Fruit fly (Drosophila melanogaster) whole organism, adult: ENCODE data around the gene CG12395.

Source experiments
- CG11617 ChIP-seq: fragments of 200-800 bp; sonication (Bioruptor generic); optimal IDR thresholded peaks from 2 replicates; lab custom pipeline; 2017; ENCODE audit warnings: mild to moderate bottlenecking, missing biosample characterization, missing genetic modification reagents, missing genetic modification characterization
- CG12768 ChIP-seq: fragments of 200-800 bp; sonication (Bioruptor generic); optimal IDR thresholded peaks from 2 replicates; lab custom pipeline; 2017; ENCODE audit warnings: missing biosample characterization, missing genetic modification characterization, mild to moderate bottlenecking, moderate library complexity, missing genetic modification reagents
- CG14711 ChIP-seq: fragments of 200-800 bp; sonication (Bioruptor generic); optimal IDR thresholded peaks from 2 replicates; lab custom pipeline; 2018; ENCODE audit warnings: missing biosample characterization, mild to moderate bottlenecking, missing genetic modification characterization, moderate library complexity
- CG1620 ChIP-seq: fragments of 200-800 bp; sonication (Bioruptor generic); optimal IDR thresholded peaks from 2 replicates; lab custom pipeline; 2016; ENCODE audit warnings: missing biosample characterization, missing genetic modification characterization
- CG33017 ChIP-seq: fragments of 200-800 bp; sonication (Bioruptor generic); optimal IDR thresholded peaks from 2 replicates; lab custom pipeline; 2018; ENCODE audit warnings: missing biosample characterization, mild to moderate bottlenecking, missing genetic modification characterization, moderate library complexity
- CG5204 ChIP-seq: fragments of 200-800 bp; sonication (Bioruptor generic); optimal IDR thresholded peaks from 2 replicates; lab custom pipeline; 2016; ENCODE audit warnings: missing biosample characterization, missing genetic modification characterization
- CG7045 ChIP-seq: fragments of 200-800 bp; sonication (Bioruptor generic); optimal IDR thresholded peaks from 2 replicates; lab custom pipeline; 2017; ENCODE audit warnings: missing biosample characterization, mild to moderate bottlenecking, missing genetic modification characterization
- CG7101 ChIP-seq: fragments of 200-800 bp; sonication (Bioruptor generic); optimal IDR thresholded peaks from 2 replicates; lab custom pipeline; 2018; ENCODE audit warnings: missing biosample characterization, mild to moderate bottlenecking, missing genetic modification characterization, moderate library complexity
- Clk ChIP-seq: fragments of 200-800 bp; sonication (Bioruptor generic); optimal IDR thresholded peaks from 2 replicates; lab custom pipeline; 2017; ENCODE audit warnings: missing biosample characterization, missing genetic modification characterization
- Crg-1 ChIP-seq: fragments of 200-800 bp; sonication (Bioruptor generic); optimal IDR thresholded peaks from 2 replicates; lab custom pipeline; 2016; ENCODE audit warnings: missing biosample characterization, missing genetic modification characterization
- Hr96 ChIP-seq: fragments of 200-800 bp; sonication (Bioruptor generic); optimal IDR thresholded peaks from 2 replicates; lab custom pipeline; 2016; ENCODE audit warnings: missing biosample characterization, missing genetic modification characterization
- Mnt ChIP-seq: fragments of 200-800 bp; sonication (Bioruptor generic); optimal IDR thresholded peaks from 2 replicates; lab custom pipeline; 2016; ENCODE audit warnings: missing biosample characterization, mild to moderate bottlenecking, missing genetic modification characterization
- bab1 ChIP-seq: fragments of 200-800 bp; sonication (Bioruptor generic); optimal IDR thresholded peaks from 3 replicates; lab custom pipeline; 2019; ENCODE audit warnings: missing biosample characterization, mild to moderate bottlenecking, missing genetic modification characterization, moderate library complexity
- cic ChIP-seq: fragments of 200-800 bp; sonication (Bioruptor generic); optimal IDR thresholded peaks from 2 replicates; lab custom pipeline; 2017; ENCODE audit warnings: missing biosample characterization, mild to moderate bottlenecking, missing genetic modification characterization, moderate library complexity
- cnc ChIP-seq, 2 experiments: fragments of >200 bp; optimal IDR thresholded peaks; 2 replicates each; lab custom pipeline; 2017
- kay ChIP-seq: fragments of 200-800 bp; sonication (Bioruptor generic); peaks from one replicate; lab custom pipeline; 2016; ENCODE audit warnings: missing biosample characterization, missing genetic modification characterization, borderline replicate concordance
- ovo ChIP-seq: fragments of 200-800 bp; sonication (Bioruptor generic); optimal IDR thresholded peaks from 2 replicates; lab custom pipeline; 2016; ENCODE audit warnings: missing biosample characterization, missing genetic modification characterization
- pad ChIP-seq: fragments of 200-800 bp; sonication (Bioruptor generic); optimal IDR thresholded peaks from 3 replicates; lab custom pipeline; 2017; ENCODE audit warnings: missing biosample characterization, missing genetic modification characterization, mild to moderate bottlenecking, moderate library complexity, missing genetic modification reagents
- tj ChIP-seq: fragments of 200-800 bp; sonication (Bioruptor generic); optimal IDR thresholded peaks from 3 replicates; lab custom pipeline; 2017; ENCODE audit warnings: missing biosample characterization, mild to moderate bottlenecking, missing genetic modification characterization, moderate library complexity
- toe ChIP-seq: fragments of 200-800 bp; sonication (Bioruptor generic); optimal IDR thresholded peaks from 2 replicates; lab custom pipeline; 2016; ENCODE audit warnings: missing biosample characterization, missing genetic modification characterization

Gene CG12395

dm6 chrX:16062720-16063413 is at the start of gene CG12395:
Gene CG12395, minus strand, starts transcription at chrX:16062898.
- no peak for TF ChIP-seq CG14711 (tag; lab: Kevin White, UChicago)
- TF ChIP-seq Hr96: no peak
- TF ChIP-seq Mnt (GFP tag; lab: Kevin White, UChicago): no peak
- TF ChIP-seq Clk (GFP tag; lab: Kevin White, UChicago): no peak
- TF ChIP-seq CG33017 (tag; lab: Kevin White, UChicago): no peak
- TF ChIP-seq cic (GFP tag; lab: Kevin White, UChicago): no peak
- TF ChIP-seq CG1620 (GFP tag; lab: Kevin White, UChicago): no peak
- no peak for TF ChIP-seq cnc (optimal IDR thresholded peaks at IDR 0.05; lab: Kevin White, UChicago)
- TF ChIP-seq bab1: no peak
- no peak for TF ChIP-seq CG7101 (tag; lab: Kevin White, UChicago)
- TF ChIP-seq tj (GFP tag; lab: Kevin White, UChicago): no peak
- no peak for TF ChIP-seq CG7045 (GFP tag; lab: Kevin White, UChicago)
- TF ChIP-seq CG5204 (GFP tag; lab: Kevin White, UChicago): no peak
- TF ChIP-seq pad (GFP tag; lab: Kevin White, UChicago): no peak
- no peak for TF ChIP-seq CG12768 (GFP tag; lab: Kevin White, UChicago)
- no peak for TF ChIP-seq ovo (GFP tag; lab: Kevin White, UChicago)
- no peak for TF ChIP-seq toe (GFP tag; lab: Kevin White, UChicago)
- TF ChIP-seq CG11617 (GFP tag; lab: Kevin White, UChicago): no peak
- no peak for TF ChIP-seq kay

DNA sequence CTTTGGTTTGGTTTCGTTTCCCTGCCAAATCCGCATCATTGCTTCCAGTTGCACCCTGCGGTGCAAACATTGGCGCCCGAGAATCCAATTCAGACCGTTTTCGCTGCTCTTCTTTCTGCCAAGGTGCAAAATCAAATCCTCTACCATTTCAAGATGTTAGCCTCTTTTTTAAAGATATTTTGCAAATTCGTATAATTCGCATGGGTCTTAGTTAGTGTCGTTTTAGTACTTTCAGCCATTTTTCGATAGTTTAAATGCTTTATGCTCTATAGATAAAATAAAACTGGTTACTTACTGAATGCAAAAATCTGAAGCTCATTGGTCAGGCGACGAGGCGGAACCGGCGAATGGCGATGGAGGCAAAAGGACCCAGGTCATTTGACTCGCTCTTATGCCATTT is 49.0 kb upstream of the CG12395 start:
- TF ChIP-seq CG5204 (GFP tag; lab: Kevin White, UChicago): no peak
- no peak for TF ChIP-seq CG7101 (tag; lab: Kevin White, UChicago)
- TF ChIP-seq CG1620 (GFP tag; lab: Kevin White, UChicago): no peak
- TF ChIP-seq Crg-1 (GFP tag; lab: Kevin White, UChicago): no peak
- TF ChIP-seq CG33017 (tag; lab: Kevin White, UChicago): no peak
- no peak for TF ChIP-seq tj (GFP tag; lab: Kevin White, UChicago)
- TF ChIP-seq Hr96: no peak
- TF ChIP-seq CG11617 (GFP tag; lab: Kevin White, UChicago): no peak
- TF ChIP-seq CG7045 (GFP tag; lab: Kevin White, UChicago): no peak
- no peak for TF ChIP-seq ovo (GFP tag; lab: Kevin White, UChicago)
- TF ChIP-seq CG14711 (tag; lab: Kevin White, UChicago): no peak
- no peak for TF ChIP-seq toe (GFP tag; lab: Kevin White, UChicago)
- TF ChIP-seq CG12768 (GFP tag; lab: Kevin White, UChicago): no peak
- TF ChIP-seq Mnt (GFP tag; lab: Kevin White, UChicago): no peak
- no peak for TF ChIP-seq cnc (optimal IDR thresholded peaks at IDR 0.05; lab: Kevin White, UChicago)
- no peak for TF ChIP-seq bab1
- no peak for TF ChIP-seq Clk (GFP tag; lab: Kevin White, UChicago)

- TF ChIP-seq CG33017 (tag; lab: Kevin White, UChicago) (no peak), CG14711 (tag; lab: Kevin White, UChicago) (no peak), Hr96 (peak; percentile 24), CG7045 (GFP tag; lab: Kevin White, UChicago) (no peak), Mnt (GFP tag; lab: Kevin White, UChicago) (peak; percentile 1), CG12768 (GFP tag; lab: Kevin White, UChicago) (no peak), CG5204 (GFP tag; lab: Kevin White, UChicago) (no peak), tj (GFP tag; lab: Kevin White, UChicago) (peak; percentile 45), bab1 (peak; percentile 45), kay (no peak), CG1620 (GFP tag; lab: Kevin White, UChicago) (peak; percentile 24), Crg-1 (GFP tag; lab: Kevin White, UChicago) (peak; percentile 15), cic (GFP tag; lab: Kevin White, UChicago) (no peak), ovo (GFP tag; lab: Kevin White, UChicago) (no peak), cnc (optimal IDR thresholded peaks at IDR 0.05; lab: Kevin White, UChicago) (no peak), toe (GFP tag; lab: Kevin White, UChicago) (peak; percentile 22), CG7101 (tag; lab: Kevin White, UChicago) (peak; percentile 0), CG11617 (GFP tag; lab: Kevin White, UChicago) (no peak), pad (GFP tag; lab: Kevin White, UChicago) (no peak), Clk (GFP tag; lab: Kevin White, UChicago) (no peak)
Observed at dm6 chrX:16105715-16106114, 43.0 kb upstream of the CG12395 start.

- TF ChIP-seq cnc (optimal IDR thresholded peaks at IDR 0.05; lab: Kevin White, UChicago): no peak
- TF ChIP-seq cic (GFP tag; lab: Kevin White, UChicago): peak; percentile 57
- peak; percentile 81 for TF ChIP-seq pad (GFP tag; lab: Kevin White, UChicago)
- TF ChIP-seq CG5204 (GFP tag; lab: Kevin White, UChicago): peak; percentile 87
- TF ChIP-seq CG1620 (GFP tag; lab: Kevin White, UChicago): peak; percentile 80
- peak; percentile 70 for TF ChIP-seq toe (GFP tag; lab: Kevin White, UChicago)
- peak; percentile 89 for TF ChIP-seq CG11617 (GFP tag; lab: Kevin White, UChicago)
- TF ChIP-seq CG12768 (GFP tag; lab: Kevin White, UChicago): peak; percentile 82
- TF ChIP-seq CG14711 (tag; lab: Kevin White, UChicago): peak; percentile 89
- peak; percentile 55 for TF ChIP-seq Mnt (GFP tag; lab: Kevin White, UChicago)
- peak; percentile 46 for TF ChIP-seq tj (GFP tag; lab: Kevin White, UChicago)
- TF ChIP-seq CG33017 (tag; lab: Kevin White, UChicago): peak; percentile 90
- TF ChIP-seq bab1: peak; percentile 89
- peak; percentile 93 for TF ChIP-seq CG7101 (tag; lab: Kevin White, UChicago)
- peak; percentile 86 for TF ChIP-seq CG7045 (GFP tag; lab: Kevin White, UChicago)
- peak; percentile 76 for TF ChIP-seq ovo (GFP tag; lab: Kevin White, UChicago)
- TF ChIP-seq Crg-1 (GFP tag; lab: Kevin White, UChicago): peak; percentile 57
- peak; percentile 78 for TF ChIP-seq Hr96
- TF ChIP-seq Clk (GFP tag; lab: Kevin White, UChicago): peak; percentile 77
- TF ChIP-seq kay: peak; percentile 85
Observed at dm6 chrX:16104738-16105426, 42.2 kb upstream of the CG12395 start, which contains the start of the genes CG42353 and CG42354. Gene CG42353, minus strand, starts transcription at chrX:16104946. Gene CG42354, minus strand, starts transcription at chrX:16104946.
